Worm (Caenorhabditis elegans): ENCODE measurements around the gene pfas-1.

DNA sequence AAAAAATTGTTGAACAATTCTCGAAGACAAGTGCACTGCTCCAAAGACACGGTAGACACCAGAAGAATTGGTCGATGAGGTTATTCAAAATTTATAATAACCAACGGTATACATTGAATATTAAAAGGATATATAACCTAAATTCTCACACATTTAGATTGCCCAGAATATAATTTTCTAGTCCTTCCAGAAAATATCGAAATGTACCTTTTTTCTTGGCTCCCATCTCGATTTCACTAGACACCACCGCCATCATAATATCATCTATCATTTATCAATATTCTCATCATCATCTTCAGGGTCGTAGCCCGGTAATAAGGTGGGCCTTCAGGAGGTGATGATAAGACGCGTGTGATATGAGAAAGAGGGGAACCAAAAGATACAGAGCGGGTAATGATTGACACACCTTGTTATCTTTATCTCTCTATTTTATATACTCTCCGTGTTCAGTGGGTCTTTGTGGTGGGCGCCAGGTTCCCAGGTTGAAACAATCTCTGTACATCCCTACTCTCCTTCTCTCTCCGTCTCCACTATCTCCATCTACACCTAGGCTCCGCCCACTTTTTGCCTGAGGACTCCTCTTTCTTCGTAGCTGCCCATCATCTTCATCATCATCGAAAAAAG lies 42.9 kb downstream of the pfas-1 start, which contains the start of gene mab-21:
- TF ChIP-seq C06A6.2 (GFP tag; conservative IDR thresholded peaks at IDR 0.05) (no peak), nhr-120 (GFP tag; IDR thresholded peaks at IDR 0.05) (no peak), nfya-2 (GFP tag; IDR thresholded peaks at IDR 0.05) (no peak), dox-1 (GFP tag; IDR thresholded peaks at IDR 0.05) (no peak), somi-1 (GFP tag; optimal IDR thresholded peaks at IDR 0.05) (no peak), F33H1.4 (GFP tag; IDR thresholded peaks at IDR 0.05) (no peak), nfya-1 (tag; optimal IDR thresholded peaks at IDR 0.05; ENCODE audit: borderline replicate concordance, insufficient read depth) (no peak), unc-62 (GFP tag; optimal IDR thresholded peaks at IDR 0.05) (no peak), rpc-1 (optimal IDR thresholded peaks at IDR 0.05) (no peak), rpc-1 (tag; optimal IDR thresholded peaks at IDR 0.05) (no peak), B0336.3 (GFP tag; IDR thresholded peaks at IDR 0.05) (no peak), lsl-1 (GFP tag; optimal IDR thresholded peaks at IDR 0.05) (no peak)
